Worm (Caenorhabditis elegans): ENCODE data around the gene C17H12.3.

Gene C17H12.3

DNA sequence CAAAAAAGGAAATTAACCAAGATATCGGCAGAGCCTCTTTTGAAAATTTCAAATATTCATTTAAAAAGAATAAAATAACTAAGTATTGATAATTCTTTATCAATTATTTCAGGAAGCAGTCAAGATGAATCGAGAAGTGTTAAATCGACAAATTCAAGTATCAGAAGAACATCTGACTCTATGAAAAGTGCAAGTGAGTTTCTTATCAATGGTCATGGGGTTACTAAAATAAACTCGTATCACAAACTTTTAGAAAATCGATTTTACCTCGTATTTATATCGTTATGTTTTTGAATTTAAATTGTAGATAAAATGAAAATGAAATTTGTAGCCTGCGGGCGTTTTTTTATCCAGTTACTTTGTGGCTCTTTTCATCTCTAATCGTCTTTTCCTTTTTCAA lies 23.9 kb downstream of the C17H12.3 start:
- TF ChIP-seq unc-3 (GFP tag; conservative IDR thresholded peaks at IDR 0.05): no peak
- no peak for TF ChIP-seq unc-3 (tag; optimal IDR thresholded peaks at IDR 0.05)
- no peak for TF ChIP-seq sox-2 (GFP tag; IDR thresholded peaks at IDR 0.05)
- no peak for TF ChIP-seq zip-5 (tag; optimal IDR thresholded peaks at IDR 0.05)
- TF ChIP-seq mec-3 (tag; optimal IDR thresholded peaks at IDR 0.05; ENCODE audit: borderline replicate concordance): no peak
- no peak for TF ChIP-seq ttx-3 (tag; optimal IDR thresholded peaks at IDR 0.05)
- TF ChIP-seq ets-4 (tag; optimal IDR thresholded peaks at IDR 0.05): no peak
- no peak for TF ChIP-seq unc-55 (GFP tag; optimal IDR thresholded peaks at IDR 0.05)
- no peak for TF ChIP-seq F13H6.1 (tag; optimal IDR thresholded peaks at IDR 0.05)
- no peak for TF ChIP-seq madf-2 (tag; optimal IDR thresholded peaks at IDR 0.05)
- TF ChIP-seq tbx-2 (tag; optimal IDR thresholded peaks at IDR 0.05): no peak

DNA sequence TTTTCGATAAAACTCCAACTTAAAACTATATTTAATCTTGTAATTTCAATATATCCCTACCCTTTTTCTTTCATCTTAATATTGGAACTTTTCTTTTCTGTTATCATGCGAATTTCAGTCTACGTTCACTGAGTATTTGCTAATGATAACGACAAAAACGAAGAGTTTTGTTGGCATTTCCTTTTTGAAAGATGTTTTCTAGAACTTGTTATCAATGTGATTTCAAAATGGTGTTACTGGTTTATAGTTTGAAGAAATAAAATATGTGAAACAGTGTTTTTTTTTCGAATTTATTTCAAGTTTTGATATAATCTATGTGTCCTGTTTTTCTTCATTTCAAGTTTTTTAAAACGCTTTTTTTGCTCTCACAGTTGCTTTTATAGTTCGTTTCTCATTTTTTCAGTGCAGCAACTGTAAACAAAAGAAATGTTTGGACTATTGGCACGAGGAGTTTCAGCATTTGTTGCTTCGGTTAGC lies 25.0 kb downstream of the C17H12.3 start, which contains the start of gene anat-1:
anat-1 (plus strand) TSS at position 427 of the 477 bp plus-strand sequence.
- TF ChIP-seq sdc-2 (tag; optimal IDR thresholded peaks at IDR 0.05) (no peak), ceh-34 (tag; optimal IDR thresholded peaks at IDR 0.05) (no peak), hlh-6 (tag; optimal IDR thresholded peaks at IDR 0.05) (no peak), ceh-24 (tag; optimal IDR thresholded peaks at IDR 0.05) (no peak), ceh-48 (tag; optimal IDR thresholded peaks at IDR 0.05) (no peak), hlh-8 (tag; optimal IDR thresholded peaks at IDR 0.05) (no peak), fkh-10 (GFP tag; optimal IDR thresholded peaks at IDR 0.05) (no peak), K02D7.2 (tag; optimal IDR thresholded peaks at IDR 0.05) (no peak), unc-55 (GFP tag; optimal IDR thresholded peaks at IDR 0.05) (no peak), ztf-16 (tag; optimal IDR thresholded peaks at IDR 0.05) (no peak), ttx-3 (tag; optimal IDR thresholded peaks at IDR 0.05) (no peak)

DNA sequence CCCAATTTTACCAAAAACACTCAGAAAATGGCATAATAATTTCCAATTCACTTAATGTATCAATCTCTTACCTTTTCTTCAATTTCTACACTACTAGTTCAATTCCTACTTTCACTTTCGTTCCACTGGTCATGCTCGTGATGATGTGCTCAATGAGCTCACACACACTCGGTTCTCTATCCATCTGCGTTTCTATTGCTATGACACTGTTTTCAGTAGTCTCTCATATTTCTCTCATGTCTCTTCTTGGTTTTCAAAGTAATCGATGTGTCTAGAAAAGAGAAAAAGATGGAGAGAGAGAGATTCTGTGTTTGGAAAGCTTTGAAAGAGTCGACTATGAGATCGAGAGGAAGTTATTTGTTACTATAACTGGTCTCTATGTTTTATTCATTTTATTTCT lies 28.2 kb downstream of the C17H12.3 start:
- TF ChIP-seq ceh-48 (tag; optimal IDR thresholded peaks at IDR 0.05) (peak; percentile 53), tbx-2 (tag; optimal IDR thresholded peaks at IDR 0.05) (peak; percentile 5), nfya-1 (tag; optimal IDR thresholded peaks at IDR 0.05) (peak; percentile 61), pax-1 (tag; optimal IDR thresholded peaks at IDR 0.05) (peak; percentile 91), Y22D7AL.16 (tag; optimal IDR thresholded peaks at IDR 0.05) (no peak), ceh-19 (GFP tag; optimal IDR thresholded peaks at IDR 0.05) (no peak), odd-2 (tag; optimal IDR thresholded peaks at IDR 0.05) (no peak), che-1 (tag; optimal IDR thresholded peaks at IDR 0.05) (no peak), unc-42 (tag; optimal IDR thresholded peaks at IDR 0.05) (peak; percentile 38), ceh-22 (tag; optimal IDR thresholded peaks at IDR 0.05) (no peak), ceh-31 (tag; optimal IDR thresholded peaks at IDR 0.05) (peak; percentile 54), hlh-30 (tag; optimal IDR thresholded peaks at IDR 0.05; ENCODE audit: insufficient read depth) (peak; percentile 62)

DNA sequence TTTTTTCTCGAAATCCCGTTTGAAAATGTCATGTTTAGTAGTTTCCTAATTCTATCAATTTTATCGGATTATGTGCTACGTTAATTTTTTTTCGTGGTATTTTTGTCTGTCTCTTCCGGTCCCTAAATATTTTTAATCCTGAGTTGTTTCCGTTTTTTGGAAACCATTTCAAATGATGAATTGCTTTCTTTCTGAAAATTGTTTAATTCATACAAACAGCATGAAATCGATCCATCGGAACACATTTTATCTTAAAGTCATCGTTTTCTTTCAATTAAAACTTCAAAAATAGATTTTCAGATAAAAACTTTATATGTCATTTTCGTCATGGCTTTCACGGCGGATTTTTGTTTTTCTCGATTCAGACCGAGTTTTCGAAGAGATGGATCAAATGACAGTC lies 33.0 kb downstream of the C17H12.3 start, which contains the start of gene spd-3:
spd-3 (plus strand) TSS at position 301 of the 400 bp plus-strand sequence.
- TF ChIP-seq syd-9 (tag; optimal IDR thresholded peaks at IDR 0.05) (no peak), tbx-2 (tag; optimal IDR thresholded peaks at IDR 0.05) (no peak), C38D4.7 (GFP tag; optimal IDR thresholded peaks at IDR 0.05) (no peak), ceh-30 (tag; optimal IDR thresholded peaks at IDR 0.05) (no peak), elt-4 (tag; optimal IDR thresholded peaks at IDR 0.05) (no peak), ceh-31 (tag; optimal IDR thresholded peaks at IDR 0.05) (no peak), ama-1 (optimal IDR thresholded peaks at IDR 0.05) (no peak), sdc-2 (tag; optimal IDR thresholded peaks at IDR 0.05) (no peak), tbx-7 (tag; optimal IDR thresholded peaks at IDR 0.05) (no peak), ahr-1 (tag; optimal IDR thresholded peaks at IDR 0.05) (no peak), lim-6 (tag; optimal IDR thresholded peaks at IDR 0.05) (no peak), fkh-6 (tag; optimal IDR thresholded peaks at IDR 0.05) (no peak)

Data from whole organism, late embryonic.